Fruit fly (Drosophila melanogaster) whole organism, embryonic: ENCODE measurements around the gene Kdm3.
A peak's percentile ranks its signal among the peaks of the same experiment; 100 is the strongest.

Experiments used
- Antp ChIP-seq: fragments of 200-800 bp; sonication (Bioruptor generic); optimal IDR thresholded peaks from 3 replicates; lab custom pipeline; 2016; ENCODE audit warnings: missing biosample characterization, missing genetic modification characterization
- Bdp1 ChIP-seq: fragments of 200-800 bp; sonication (Bioruptor generic); optimal IDR thresholded peaks from 3 replicates; lab custom pipeline; 2016; ENCODE audit warnings: missing biosample characterization, missing genetic modification characterization
- CG10565 ChIP-seq: fragments of 200-800 bp; sonication (Bioruptor generic); optimal IDR thresholded peaks from 3 replicates; lab custom pipeline; 2016; ENCODE audit warnings: missing biosample characterization, mild to moderate bottlenecking, missing genetic modification characterization
- CG10959 ChIP-seq: fragments of 200-800 bp; sonication (Bioruptor generic); IDR thresholded peaks from 2 replicates; pipeline ENCODE4 v1.3.6; 2022; ENCODE audit warnings: missing biosample characterization, missing genetic modification characterization
- CG13123 ChIP-seq: fragments of 200-800 bp; sonication (Bioruptor generic); optimal IDR thresholded peaks from 2 replicates; lab custom pipeline; 2016; ENCODE audit warnings: missing biosample characterization, missing genetic modification characterization
- CG13624 ChIP-seq: fragments of 200-800 bp; sonication (Bioruptor generic); optimal IDR thresholded peaks from 2 replicates; lab custom pipeline; 2016; ENCODE audit warnings: missing biosample characterization, missing genetic modification characterization
- CG13775 ChIP-seq: fragments of 200-800 bp; sonication (Bioruptor generic); optimal IDR thresholded peaks from 3 replicates; lab custom pipeline; 2017; ENCODE audit warnings: missing biosample characterization, mild to moderate bottlenecking, missing genetic modification characterization
- CG16815 ChIP-seq: fragments of 200-800 bp; sonication (Bioruptor generic); optimal IDR thresholded peaks from 3 replicates; lab custom pipeline; 2017; ENCODE audit warnings: missing biosample characterization, mild to moderate bottlenecking, missing genetic modification characterization
- CG17359 ChIP-seq: fragments of 200-800 bp; sonication (Bioruptor generic); optimal IDR thresholded peaks from 3 replicates; lab custom pipeline; 2018; ENCODE audit warnings: missing biosample characterization, mild to moderate bottlenecking, missing genetic modification characterization, moderate library complexity
- CG17385 ChIP-seq: fragments of 200-800 bp; sonication (Bioruptor generic); optimal IDR thresholded peaks from 3 replicates; lab custom pipeline; 2018; ENCODE audit warnings: missing biosample characterization, mild to moderate bottlenecking, missing genetic modification characterization
- CG30431 ChIP-seq: fragments of 200-800 bp; sonication (Bioruptor generic); optimal IDR thresholded peaks from 2 replicates; lab custom pipeline; 2017; ENCODE audit warnings: missing biosample characterization, missing genetic modification characterization
- CG3163 ChIP-seq: fragments of 200-800 bp; sonication (Bioruptor generic); optimal IDR thresholded peaks from 3 replicates; lab custom pipeline; 2016; ENCODE audit warnings: missing biosample characterization, missing genetic modification characterization
- CG32532 ChIP-seq: fragments of 200-800 bp; sonication (Bioruptor generic); IDR thresholded peaks from 2 replicates; pipeline ENCODE4 v1.3.6; 2022; ENCODE audit warnings: missing biosample characterization, missing genetic modification characterization
- CG32767 ChIP-seq: fragments of 200-800 bp; sonication (Bioruptor generic); IDR thresholded peaks from 2 replicates; pipeline ENCODE4 v1.3.6; 2022; ENCODE audit warnings: missing biosample characterization, missing genetic modification characterization
- CG33557 ChIP-seq: fragments of 200-800 bp; sonication (Bioruptor generic); optimal IDR thresholded peaks from 2 replicates; lab custom pipeline; 2019; ENCODE audit warnings: missing biosample characterization, mild to moderate bottlenecking, missing genetic modification characterization, moderate library complexity
- CG3726 ChIP-seq: fragments of 200-800 bp; sonication (Bioruptor generic); IDR thresholded peaks from 3 replicates; pipeline ENCODE4, ENCODE4 v1.3.6; 2022; ENCODE audit warnings: missing biosample characterization, missing genetic modification characterization
- CG4282 ChIP-seq: fragments of 200-800 bp; sonication (Bioruptor generic); optimal IDR thresholded peaks from 2 replicates; lab custom pipeline; 2016; ENCODE audit warnings: missing biosample characterization, missing genetic modification characterization
- CG5245 ChIP-seq: fragments of 200-800 bp; sonication (Bioruptor generic); optimal IDR thresholded peaks from 3 replicates; lab custom pipeline; 2016; ENCODE audit warnings: missing biosample characterization, missing genetic modification characterization
- CG6689 ChIP-seq: fragments of 200-800 bp; sonication (Bioruptor generic); IDR thresholded peaks from 2 replicates; pipeline ENCODE4 v1.3.6; 2022; ENCODE audit warnings: missing biosample characterization, missing genetic modification characterization
- CG8359 ChIP-seq: fragments of 200-800 bp; sonication (Bioruptor generic); optimal IDR thresholded peaks from 2 replicates; lab custom pipeline; 2017; ENCODE audit warnings: missing biosample characterization, mild to moderate bottlenecking, missing genetic modification characterization, borderline replicate concordance
- CG8924 ChIP-seq: fragments of 200-800 bp; optimal IDR thresholded peaks from 3 replicates; lab custom pipeline; 2019; ENCODE audit warnings: missing biosample characterization, mild to moderate bottlenecking, missing genetic modification characterization, moderate library complexity
- HLHmδ ChIP-seq: fragments of 200-800 bp; sonication (Bioruptor generic); optimal IDR thresholded peaks from 2 replicates; lab custom pipeline; 2018; ENCODE audit warnings: missing biosample characterization, mild to moderate bottlenecking, missing genetic modification characterization, moderate library complexity
- Hand ChIP-seq: fragments of 200-800 bp; sonication (Bioruptor generic); optimal IDR thresholded peaks from 2 replicates; lab custom pipeline; 2017; ENCODE audit warnings: mild to moderate bottlenecking, missing biosample characterization, missing genetic modification reagents, missing genetic modification characterization
- HmgZ ChIP-seq: fragments of 200-800 bp; sonication (Bioruptor generic); optimal IDR thresholded peaks from 2 replicates; lab custom pipeline; 2018; ENCODE audit warnings: missing biosample characterization, mild to moderate bottlenecking, missing genetic modification characterization
- Kr ChIP-seq: fragments of 200-800 bp; sonication (Bioruptor generic); optimal IDR thresholded peaks from 2 replicates; lab custom pipeline; 2017; ENCODE audit warnings: missing biosample characterization, mild to moderate bottlenecking, missing genetic modification characterization
- Lhr ChIP-seq: fragments of 200-800 bp; sonication (Bioruptor generic); optimal IDR thresholded peaks from 3 replicates; lab custom pipeline; 2017; ENCODE audit warnings: mild to moderate bottlenecking, missing biosample characterization, missing genetic modification reagents, missing genetic modification characterization
- NC2β ChIP-seq: fragments of 200-800 bp; sonication (Bioruptor generic); optimal IDR thresholded peaks from 2 replicates; lab custom pipeline; 2016; ENCODE audit warnings: missing biosample characterization, missing genetic modification characterization
- Nf-YB ChIP-seq: fragments of 200-800 bp; sonication (Bioruptor generic); optimal IDR thresholded peaks from 3 replicates; lab custom pipeline; 2019; ENCODE audit warnings: missing biosample characterization, mild to moderate bottlenecking, missing genetic modification characterization, moderate library complexity
- Vsx1 ChIP-seq: fragments of 200-800 bp; sonication (Bioruptor generic); optimal IDR thresholded peaks from 2 replicates; lab custom pipeline; 2017; ENCODE audit warnings: missing biosample characterization, mild to moderate bottlenecking, missing genetic modification characterization, missing genetic modification reagents
- ac ChIP-seq: fragments of 200-800 bp; sonication (Bioruptor generic); optimal IDR thresholded peaks from 3 replicates; lab custom pipeline; 2017; ENCODE audit warnings: missing biosample characterization, mild to moderate bottlenecking, missing genetic modification characterization
- al ChIP-seq: fragments of 200-800 bp; sonication (Bioruptor generic); IDR thresholded peaks from 2 replicates; pipeline ENCODE4 v1.3.6; 2022; ENCODE audit warnings: missing biosample characterization, missing genetic modification characterization
- amos ChIP-seq: fragments of 200-800 bp; sonication (Bioruptor generic); IDR thresholded peaks from 2 replicates; pipeline ENCODE4 v1.3.6; 2022; ENCODE audit warnings: missing biosample characterization, missing genetic modification characterization; ENCODE audit not compliant: partially characterized antibody
- az2 ChIP-seq: fragments of 200-800 bp; sonication (Bioruptor generic); optimal IDR thresholded peaks from 3 replicates; lab custom pipeline; 2016; ENCODE audit warnings: missing biosample characterization, missing genetic modification characterization
- chif ChIP-seq, 2 experiments: fragments of 200-800 bp; sonication (Bioruptor generic); optimal IDR thresholded peaks; 3 replicates each; lab custom pipeline; 2016; ENCODE audit warnings: missing biosample characterization in 2 of 2, missing genetic modification characterization in 2 of 2
- danr ChIP-seq: fragments of 200-800 bp; sonication (Bioruptor generic); IDR thresholded peaks from 2 replicates; pipeline ENCODE4 v1.3.6; 2022; ENCODE audit warnings: missing biosample characterization, missing genetic modification characterization
- dpn ChIP-seq, 2 experiments: fragments of 200-800 bp; sonication (Bioruptor generic); optimal IDR thresholded peaks; 3 replicates each; lab custom pipeline; 2016; ENCODE audit warnings: missing biosample characterization in 2 of 2, missing genetic modification characterization in 2 of 2
- gfzf ChIP-seq: fragments of 200-800 bp; sonication (Bioruptor generic); optimal IDR thresholded peaks from 2 replicates; lab custom pipeline; 2016; ENCODE audit warnings: missing biosample characterization, mild to moderate bottlenecking, missing genetic modification characterization, moderate library complexity
- hkb ChIP-seq, 2 experiments: fragments of 200-800 bp in 1 of 2; fragments of >200 bp in 1 of 2; sonication (Bioruptor generic) in 1 of 2; IDR thresholded peaks in 1 of 2; optimal IDR thresholded peaks in 1 of 2; 2 replicates each; pipeline versions ENCODE4 v1.3.6 to Lab custom; 2017 to 2022; ENCODE audit warnings: missing biosample characterization in 1 of 2, missing genetic modification characterization in 1 of 2
- jing ChIP-seq: fragments of 200-800 bp; sonication (Bioruptor generic); optimal IDR thresholded peaks from 2 replicates; lab custom pipeline; 2018; ENCODE audit warnings: missing biosample characterization, mild to moderate bottlenecking, missing genetic modification characterization
- ken ChIP-seq: fragments of 200-800 bp; sonication (Bioruptor generic); IDR thresholded peaks from 3 replicates; pipeline ENCODE4 v1.3.6; 2022; ENCODE audit warnings: missing biosample characterization, missing genetic modification characterization
- lov ChIP-seq, 2 experiments: fragments of 200-800 bp in 1 of 2; fragments of >200 bp in 1 of 2; sonication (Bioruptor generic) in 1 of 2; IDR thresholded peaks in 1 of 2; optimal IDR thresholded peaks in 1 of 2; 2 replicates in 1 of 2; 3 replicates in 1 of 2; pipeline versions ENCODE4 v1.3.6 to Lab custom; 2017 to 2022; ENCODE audit warnings: missing biosample characterization in 1 of 2, missing genetic modification characterization in 1 of 2
- rib ChIP-seq: fragments of 200-800 bp; sonication (Bioruptor generic); IDR thresholded peaks from 2 replicates; pipeline ENCODE4 v1.3.6; 2022; ENCODE audit warnings: missing biosample characterization, missing genetic modification characterization
- schlank ChIP-seq: fragments of 200-800 bp; sonication (Bioruptor generic); optimal IDR thresholded peaks from 2 replicates; lab custom pipeline; 2018; ENCODE audit warnings: missing biosample characterization, mild to moderate bottlenecking, missing genetic modification characterization
- slp2 ChIP-seq: fragments of 200-800 bp; sonication (Bioruptor generic); optimal IDR thresholded peaks from 2 replicates; lab custom pipeline; 2016; ENCODE audit warnings: missing biosample characterization, missing genetic modification characterization
- trem ChIP-seq: fragments of 200-800 bp; optimal IDR thresholded peaks from 3 replicates; lab custom pipeline; 2019; ENCODE audit warnings: missing biosample characterization, mild to moderate bottlenecking, missing genetic modification characterization, moderate library complexity
- wek ChIP-seq: fragments of 200-800 bp; sonication (Bioruptor generic); optimal IDR thresholded peaks from 3 replicates; lab custom pipeline; 2018; ENCODE audit warnings: missing biosample characterization, mild to moderate bottlenecking, missing genetic modification characterization, moderate library complexity
- wor ChIP-seq: fragments of 200-800 bp; sonication (Bioruptor generic); IDR thresholded peaks from 2 replicates; pipeline ENCODE4 v1.3.6; 2022; ENCODE audit warnings: missing biosample characterization, missing genetic modification characterization

Kdm3 gene

dm6 chr3R:9533181-9534124 is 17.6 kb downstream of the Kdm3 start (continued):
- peak; percentile 81 for TF ChIP-seq Lhr (GFP tag; lab: Kevin White, UChicago)
- TF ChIP-seq rib (GFP tag; lab: Robert Waterston, UW): no peak; the same call in 1 of the 2 replicates
- TF ChIP-seq CG17359 (tag; lab: Kevin White, UChicago): peak; percentile 93
- peak; percentile 93 for TF ChIP-seq slp2 (GFP tag; lab: Kevin White, UChicago)
- TF ChIP-seq HmgZ (tag; lab: Kevin White, UChicago): peak; percentile 86
- peak; percentile 62 for TF ChIP-seq wek (GFP tag; lab: Kevin White, UChicago)
- TF ChIP-seq CG10959 (GFP tag; lab: Robert Waterston, UW): peak; percentile 47
- TF ChIP-seq CG4282 (GFP tag; lab: Kevin White, UChicago): peak; percentile 78
- peak; percentile 82 for TF ChIP-seq trem (tag; lab: Kevin White, UChicago)
- no peak for TF ChIP-seq hkb (optimal IDR thresholded peaks at IDR 0.05; lab: Kevin White, UChicago)
- peak; percentile 89 for TF ChIP-seq hkb (GFP tag; IDR thresholded peaks at IDR 0.05; lab: Robert Waterston, UW)
- TF ChIP-seq al (GFP tag; lab: Robert Waterston, UW): peak; percentile 86
- peak; percentile 87 for TF ChIP-seq CG32767 (GFP tag; lab: Robert Waterston, UW)
- peak; percentile 97 for TF ChIP-seq CG13775
- peak; percentile 94 to 95 for TF ChIP-seq dpn (GFP tag; optimal IDR thresholded peaks at IDR 0.05; lab: Kevin White, UChicago)
- peak; percentile 96 for TF ChIP-seq CG16815 (GFP tag; lab: Kevin White, UChicago)
- peak; percentile 86 for TF ChIP-seq Nf-YB (GFP tag; lab: Kevin White, UChicago)
- peak; percentile 94 for TF ChIP-seq CG6689 (GFP tag; lab: Robert Waterston, UW)
- peak; percentile 63 for TF ChIP-seq CG10565
- peak; percentile 83 for TF ChIP-seq CG13624 (GFP tag; lab: Kevin White, UChicago)
- TF ChIP-seq CG3163 (GFP tag; lab: Kevin White, UChicago): peak; percentile 63
- TF ChIP-seq ac (GFP tag; lab: Kevin White, UChicago): peak; percentile 70
- TF ChIP-seq CG33557 (GFP tag; lab: Kevin White, UChicago): peak; percentile 84
- peak; percentile 89 for TF ChIP-seq CG30431 (GFP tag; lab: Kevin White, UChicago)
- TF ChIP-seq gfzf: peak; percentile 7
- TF ChIP-seq CG8359 (GFP tag; lab: Kevin White, UChicago): peak; percentile 87
- peak; percentile 78 for TF ChIP-seq ken (GFP tag; lab: Robert Waterston, UW)
- TF ChIP-seq CG32532: peak; percentile 92
- TF ChIP-seq Kr: no peak
- peak; percentile 87 for TF ChIP-seq schlank (tag; lab: Kevin White, UChicago)
- peak; percentile 97 for TF ChIP-seq Hand (GFP tag; lab: Kevin White, UChicago)
- TF ChIP-seq chif (GFP tag; optimal IDR thresholded peaks at IDR 0.05; lab: Kevin White, UChicago): peak; percentile 89 to 90
- TF ChIP-seq CG8924: peak; percentile 98
- peak; percentile 62; the same call in 1 of the 3 replicates for TF ChIP-seq CG3726 (GFP tag; lab: Robert Waterston, UW)
- no peak for TF ChIP-seq amos
- peak; percentile 84 for TF ChIP-seq CG5245 (GFP tag; lab: Kevin White, UChicago)
- TF ChIP-seq NC2β (GFP tag; lab: Kevin White, UChicago): peak; percentile 83
- peak; percentile 84 for TF ChIP-seq Bdp1 (GFP tag; lab: Kevin White, UChicago)
- TF ChIP-seq danr: peak; percentile 92
- peak; percentile 87 for TF ChIP-seq Antp (GFP tag; lab: Kevin White, UChicago)
- TF ChIP-seq Vsx1 (GFP tag; lab: Kevin White, UChicago): peak; percentile 93
- TF ChIP-seq wor: peak; percentile 90
- TF ChIP-seq az2: peak; percentile 95
- peak; percentile 39 for TF ChIP-seq HLHmδ (GFP tag; lab: Kevin White, UChicago)
- TF ChIP-seq CG17385: peak; percentile 93
- peak; percentile 92 for TF ChIP-seq jing
- peak; percentile 87 for TF ChIP-seq CG13123 (GFP tag; lab: Kevin White, UChicago)
- no peak for TF ChIP-seq lov (optimal IDR thresholded peaks at IDR 0.05; lab: Kevin White, UChicago)
- TF ChIP-seq lov (GFP tag; IDR thresholded peaks at IDR 0.05; lab: Robert Waterston, UW): no peak
